Fruit fly (Drosophila melanogaster) S2 (cell line): ENCODE results near the gene Schip1.

Experiments used
- CG8478 ChIP-seq: fragments of >200 bp; optimal IDR thresholded peaks from 2 replicates; lab custom pipeline; 2018
- CTCF ChIP-seq, 2 experiments: fragments of >200 bp; optimal IDR thresholded peaks; 2 replicates each; lab custom pipeline; 2018

- TF ChIP-seq CTCF (optimal IDR thresholded peaks at IDR 0.05; lab: Kevin White, UChicago) (no peak), CG8478 (lab: Kevin White, UChicago) (no peak)
These were observed 8.7 kb downstream of the Schip1 start, which contains the start of gene CG4995 for dm6 chr2L:10322176-10322575.
